Worm (Caenorhabditis elegans): ENCODE results near the gene T04F3.4.

Gene T04F3.4

ce11 chrV:11770053-11770517 is 7.2 kb upstream of the T04F3.4 start, which contains the start of gene F55A11.4 (continued):
- TF ChIP-seq lir-1 (GFP tag; conservative IDR thresholded peaks at IDR 0.05) (no peak), madf-3 (GFP tag; IDR thresholded peaks at IDR 0.05) (no peak), D2030.7 (GFP tag; IDR thresholded peaks at IDR 0.05) (peak; percentile 57), mes-4 (tag; optimal IDR thresholded peaks at IDR 0.05) (no peak), ZK185.1 (tag; optimal IDR thresholded peaks at IDR 0.05; ENCODE audit: poor library complexity, severe bottlenecking) (no peak), lsy-27 (tag; optimal IDR thresholded peaks at IDR 0.05; ENCODE audit: borderline replicate concordance, insufficient read depth) (no peak), atf-7 (tag; optimal IDR thresholded peaks at IDR 0.05) (no peak), somi-1 (GFP tag; optimal IDR thresholded peaks at IDR 0.05) (no peak), Y53G8AR.9 (GFP tag; conservative IDR thresholded peaks at IDR 0.05) (no peak), K11D2.4 (GFP tag; IDR thresholded peaks at IDR 0.05) (no peak), madf-6 (GFP tag; IDR thresholded peaks at IDR 0.05) (peak; percentile 81), hmg-20 (GFP tag; IDR thresholded peaks at IDR 0.05) (no peak)

DNA sequence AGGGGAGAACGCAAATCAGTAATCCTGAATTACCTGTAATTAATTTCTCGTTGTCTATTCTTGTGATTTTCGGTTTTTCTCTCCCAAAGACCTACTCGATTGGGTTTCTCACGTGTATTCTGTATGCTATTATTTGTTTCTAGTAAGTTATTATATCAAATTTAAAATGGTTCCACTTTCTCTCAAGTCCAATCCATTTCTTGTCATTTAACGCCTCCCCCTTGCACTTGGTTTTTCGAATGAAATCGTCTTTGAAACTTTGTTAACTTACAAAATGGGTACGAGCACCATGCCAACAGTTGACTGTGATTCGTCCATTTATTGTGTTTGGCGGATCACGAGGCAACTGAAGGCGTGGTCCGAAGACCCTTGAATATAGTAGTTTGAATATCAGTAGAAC is 6.8 kb upstream of the T04F3.4 start:
- TF ChIP-seq F49E8.2 (tag; optimal IDR thresholded peaks at IDR 0.05; ENCODE audit: insufficient read depth), result no peak
- no peak for TF ChIP-seq F23B12.7 (tag; optimal IDR thresholded peaks at IDR 0.05; ENCODE audit: insufficient read depth)
- no peak for TF ChIP-seq nhr-90 (tag; optimal IDR thresholded peaks at IDR 0.05)
- TF ChIP-seq aptf-3 (GFP tag; IDR thresholded peaks at IDR 0.05), result no peak
- no peak for TF ChIP-seq hmg-1.2 (GFP tag; IDR thresholded peaks at IDR 0.05)
- TF ChIP-seq dpl-1 (GFP tag; optimal IDR thresholded peaks at IDR 0.05), result no peak
- no peak for TF ChIP-seq tbx-9 (tag; optimal IDR thresholded peaks at IDR 0.05; ENCODE audit: borderline replicate concordance)
- TF ChIP-seq attf-6 (GFP tag; IDR thresholded peaks at IDR 0.05), result no peak

- TF ChIP-seq ekl-4 (GFP tag; IDR thresholded peaks at IDR 0.05) (no peak), rec-8 (tag; optimal IDR thresholded peaks at IDR 0.05) (no peak), B0261.1 (tag; optimal IDR thresholded peaks at IDR 0.05) (no peak), athp-1 (tag; optimal IDR thresholded peaks at IDR 0.05) (no peak), tlf-1 (GFP tag; optimal IDR thresholded peaks at IDR 0.05) (no peak), ztf-18 (tag; optimal IDR thresholded peaks at IDR 0.05) (no peak), hlh-12 (tag; optimal IDR thresholded peaks at IDR 0.05) (no peak), sdz-38 (tag; optimal IDR thresholded peaks at IDR 0.05) (no peak), T07F8.4 (tag; optimal IDR thresholded peaks at IDR 0.05) (no peak), snpc-4 (GFP tag; optimal IDR thresholded peaks at IDR 0.05) (no peak), snpc-4 (tag; optimal IDR thresholded peaks at IDR 0.05) (no peak), egl-18 (GFP tag; IDR thresholded peaks at IDR 0.05) (no peak), nhr-120 (GFP tag; IDR thresholded peaks at IDR 0.05) (no peak)
Measured at ce11 chrV:11767028-11767427, 4.2 kb upstream of the T04F3.4 start, which contains the start of gene sel-11. sel-11 (plus strand) TSS chrV:11767328.

DNA sequence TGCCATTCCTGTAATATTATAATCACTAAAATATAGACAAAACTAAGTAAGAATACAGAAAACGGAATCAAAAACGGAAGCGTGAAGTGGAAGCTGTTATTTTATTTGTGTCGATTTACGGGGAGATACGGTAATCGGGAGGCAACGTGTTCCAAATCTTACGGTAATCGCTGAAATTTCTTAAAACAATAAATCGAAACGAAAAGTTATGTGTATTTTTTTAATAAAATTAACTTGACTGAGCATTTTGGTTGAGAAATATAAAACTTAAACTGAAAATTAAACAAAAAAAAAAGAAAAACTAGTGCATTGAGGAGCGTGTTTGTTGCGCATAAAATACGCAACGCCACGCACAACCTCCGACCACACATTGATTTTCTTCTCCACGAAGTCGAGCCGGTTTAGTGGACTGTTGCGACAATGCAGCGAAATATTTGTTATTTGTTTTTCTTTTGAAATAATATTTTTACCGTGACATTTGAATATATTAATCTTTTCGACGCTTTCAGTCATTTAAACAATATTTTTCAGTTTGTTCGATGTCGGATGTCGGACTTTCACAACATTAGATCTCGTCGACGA is 1.6 kb upstream of the T04F3.4 start, which contains the start of the genes F55A11.1 and syx-5:
Gene F55A11.1, minus strand, starts transcription at position 13 of the 582 bp plus-strand sequence.
Gene syx-5, plus strand, starts transcription at position 532 of the 582 bp plus-strand sequence.
- peak; percentile 50 for TF ChIP-seq gei-17 (GFP tag; optimal IDR thresholded peaks at IDR 0.05)
- no peak for TF ChIP-seq let-526 (GFP tag; IDR thresholded peaks at IDR 0.05)
- TF ChIP-seq hrde-1 (tag; optimal IDR thresholded peaks at IDR 0.05; ENCODE audit: borderline replicate concordance), result no peak
- no peak for TF ChIP-seq hsf-1 (GFP tag; IDR thresholded peaks at IDR 0.05)
- peak; percentile 34 for TF ChIP-seq F22D6.2 (tag; optimal IDR thresholded peaks at IDR 0.05)
- TF ChIP-seq nfya-2 (GFP tag; IDR thresholded peaks at IDR 0.05), result no peak
- TF ChIP-seq sdz-38 (tag; optimal IDR thresholded peaks at IDR 0.05), result no peak
- TF ChIP-seq ceh-91 (GFP tag; IDR thresholded peaks at IDR 0.05), result no peak
- peak; percentile 7 for TF ChIP-seq B0035.1 (tag; optimal IDR thresholded peaks at IDR 0.05)
- TF ChIP-seq die-1 (tag; optimal IDR thresholded peaks at IDR 0.05), result no peak
- no peak for TF ChIP-seq aptf-3 (GFP tag; IDR thresholded peaks at IDR 0.05)
- TF ChIP-seq bed-2 (GFP tag; IDR thresholded peaks at IDR 0.05), result no peak
- peak; percentile 1 for TF ChIP-seq snpc-3.4 (tag; optimal IDR thresholded peaks at IDR 0.05)
- TF ChIP-seq rec-8 (tag; optimal IDR thresholded peaks at IDR 0.05), result no peak
- TF ChIP-seq madf-6 (GFP tag; IDR thresholded peaks at IDR 0.05), result peak; percentile 72

All from whole organism, young adult.